Worm (Caenorhabditis elegans): Measurements from ENCODE around the gene F23F12.3.

DNA sequence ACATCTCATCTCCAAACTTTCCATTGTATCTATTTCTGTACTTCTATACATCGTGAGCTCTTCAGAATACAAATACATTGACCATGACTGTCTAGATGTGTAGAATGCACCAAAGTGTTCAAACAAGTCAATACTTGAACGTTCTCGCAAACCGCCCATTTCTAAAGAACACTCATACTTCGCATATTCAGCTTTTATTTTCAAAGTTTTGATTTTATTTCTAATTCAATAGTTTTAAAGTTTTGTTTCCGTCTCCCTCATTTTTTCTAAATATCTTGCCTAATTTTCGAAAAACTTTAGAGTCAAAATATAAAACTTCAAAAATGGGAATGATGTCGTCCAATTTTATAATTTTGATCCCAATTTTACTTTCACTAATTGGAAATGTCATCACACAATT lies 27.6 kb downstream of the F23F12.3 start, which contains the start of gene pqn-10:
- TF ChIP-seq lin-13 (tag; optimal IDR thresholded peaks at IDR 0.05) (no peak), nhr-237 (tag; optimal IDR thresholded peaks at IDR 0.05) (no peak), pha-4 (tag; optimal IDR thresholded peaks at IDR 0.05) (no peak), lin-32 (GFP tag; optimal IDR thresholded peaks at IDR 0.05) (no peak), ces-1 (GFP tag; optimal IDR thresholded peaks at IDR 0.05) (no peak), snpc-4 (tag; optimal IDR thresholded peaks at IDR 0.05) (no peak)

Measured in whole organism, mixed stage, embryonic.